Worm (Caenorhabditis elegans) whole organism, young adult: ENCODE results near the gene K08D8.9.

Source experiments
- B0261.1 ChIP-seq: sonication (generic microtip); optimal IDR thresholded peaks from 2 replicates; lab custom pipeline; 2016; ENCODE audit warnings: mild to moderate bottlenecking, missing genetic modification characterization, moderate library complexity, missing compliant biosample characterization
- C06A6.2 ChIP-seq: fragments of 200-800 bp; sonication (Bioruptor generic); conservative IDR thresholded peaks from 2 replicates; pipeline ENCODE4 v1.3.6; 2022; ENCODE audit warnings: missing genetic modification characterization, missing compliant biosample characterization
- D2030.7 ChIP-seq: fragments of 200-800 bp; sonication (Bioruptor generic); IDR thresholded peaks from 2 replicates; pipeline ENCODE4 v1.3.6; 2022; ENCODE audit warnings: missing genetic modification reagents, missing genetic modification characterization, missing compliant biosample characterization
- F22D6.2 ChIP-seq: sonication (generic microtip); optimal IDR thresholded peaks from 2 replicates; lab custom pipeline; 2016; ENCODE audit warnings: mild to moderate bottlenecking, missing genetic modification characterization, missing compliant biosample characterization
- F23B12.7 ChIP-seq: sonication (generic microtip); optimal IDR thresholded peaks from 2 replicates; lab custom pipeline; 2017; ENCODE audit warnings: missing genetic modification characterization, mild to moderate bottlenecking, missing compliant biosample characterization, antibody characterized with exemption, moderate library complexity; ENCODE audit not compliant: insufficient read depth
- F33H1.4 ChIP-seq: fragments of 200-800 bp; sonication (Bioruptor generic); IDR thresholded peaks from 2 replicates; pipeline ENCODE4 v1.3.6; 2022; ENCODE audit warnings: missing genetic modification reagents, missing genetic modification characterization, missing compliant biosample characterization
- K12H6.12 ChIP-seq: fragments of 200-800 bp; sonication (Bioruptor generic); optimal IDR thresholded peaks from 2 replicates; lab custom pipeline; 2018; ENCODE audit warnings: mild to moderate bottlenecking, missing genetic modification characterization, missing compliant biosample characterization
- Y53G8AR.9 ChIP-seq: fragments of 200-800 bp; sonication (Bioruptor generic); conservative IDR thresholded peaks from 2 replicates; pipeline ENCODE4 v1.3.6; 2022; ENCODE audit warnings: missing genetic modification reagents, missing genetic modification characterization, missing compliant biosample characterization
- Y56A3A.18 ChIP-seq: fragments of 200-800 bp; sonication (Bioruptor generic); IDR thresholded peaks from 2 replicates; pipeline ENCODE4 v1.3.6; 2022; ENCODE audit warnings: missing genetic modification reagents, missing genetic modification characterization, missing compliant biosample characterization
- Y95B8A.8 ChIP-seq: fragments of 200-800 bp; sonication (Bioruptor generic); IDR thresholded peaks from 2 replicates; pipeline ENCODE4 v1.3.6; 2022; ENCODE audit warnings: missing genetic modification reagents, missing genetic modification characterization, missing compliant biosample characterization
- ZK185.1 ChIP-seq: sonication (generic microtip); optimal IDR thresholded peaks from 2 replicates; lab custom pipeline; 2016; ENCODE audit warnings: mild to moderate bottlenecking, missing genetic modification characterization, missing compliant biosample characterization; ENCODE audit not compliant: poor library complexity, severe bottlenecking
- cebp-2 ChIP-seq: fragments of 200-800 bp; sonication (Bioruptor generic); IDR thresholded peaks from 2 replicates; pipeline ENCODE4 v1.3.6; 2022; ENCODE audit warnings: missing genetic modification characterization, missing compliant biosample characterization
- ceh-100 ChIP-seq: fragments of 200-800 bp; sonication (Bioruptor generic); IDR thresholded peaks from 2 replicates; pipeline ENCODE4 v1.3.6; 2022; ENCODE audit warnings: missing genetic modification reagents, missing genetic modification characterization, missing compliant biosample characterization
- efl-1 ChIP-seq: fragments of 150-350 bp; optimal IDR thresholded peaks from 2 replicates; lab custom pipeline; 2014; ENCODE audit warnings: missing biosample characterization, missing genetic modification reagents, missing genetic modification characterization
- egl-44 ChIP-seq: fragments of 200-800 bp; sonication (Bioruptor generic); IDR thresholded peaks from 2 replicates; pipeline ENCODE4 v1.3.6; 2022; ENCODE audit warnings: missing genetic modification reagents, missing genetic modification characterization, missing compliant biosample characterization
- gei-17 ChIP-seq: fragments of 200-800 bp; sonication (Bioruptor generic); optimal IDR thresholded peaks from 2 replicates; lab custom pipeline; 2018; ENCODE audit warnings: mild to moderate bottlenecking, missing genetic modification characterization, missing compliant biosample characterization
- him-1 ChIP-seq: sonication (generic microtip); optimal IDR thresholded peaks from 2 replicates; lab custom pipeline; 2016; ENCODE audit warnings: missing genotype, missing genetic modification reagents, missing genetic modification characterization, missing compliant biosample characterization
- hmg-1.2 ChIP-seq: fragments of 200-800 bp; sonication (Bioruptor generic); IDR thresholded peaks from 2 replicates; pipeline ENCODE4 v1.3.6; 2022; ENCODE audit warnings: missing genetic modification reagents, missing genetic modification characterization, missing compliant biosample characterization
- lag-1 ChIP-seq: fragments of 200-800 bp; sonication (Bioruptor generic); IDR thresholded peaks from 2 replicates; pipeline ENCODE4 v1.3.6; 2022; ENCODE audit warnings: missing genetic modification reagents, missing genetic modification characterization, missing compliant biosample characterization
- let-607 ChIP-seq, 2 experiments: fragments of 200-800 bp in 1 of 2; sonication (Bioruptor generic) in 1 of 2; sonication (generic microtip) in 1 of 2; optimal IDR thresholded peaks; 2 replicates each; lab custom pipeline; 2016 to 2018; ENCODE audit warnings: mild to moderate bottlenecking in 2 of 2, missing compliant biosample characterization in 2 of 2, missing genetic modification characterization in 2 of 2, moderate library complexity in 2 of 2, missing genotype in 1 of 2
- lin-54 ChIP-seq: fragments of 200-800 bp; sonication (Bioruptor generic); optimal IDR thresholded peaks from 2 replicates; lab custom pipeline; 2018; ENCODE audit warnings: mild to moderate bottlenecking, missing genetic modification characterization, missing compliant biosample characterization
- lir-1 ChIP-seq: fragments of 200-800 bp; sonication (Bioruptor generic); conservative IDR thresholded peaks from 2 replicates; pipeline ENCODE4 v1.3.6; 2022; ENCODE audit warnings: missing genetic modification reagents, missing genetic modification characterization, missing compliant biosample characterization
- lsl-1 ChIP-seq: fragments of 200-800 bp; sonication (Bioruptor generic); optimal IDR thresholded peaks from 2 replicates; lab custom pipeline; 2018; ENCODE audit warnings: mild to moderate bottlenecking, missing genetic modification characterization, moderate library complexity, missing compliant biosample characterization
- lsy-27 ChIP-seq: sonication (generic microtip); optimal IDR thresholded peaks from 2 replicates; lab custom pipeline; 2017; ENCODE audit warnings: missing genetic modification characterization, mild to moderate bottlenecking, missing compliant biosample characterization, antibody characterized with exemption, missing genotype, borderline replicate concordance; ENCODE audit not compliant: insufficient read depth
- mcd-1 ChIP-seq: fragments of 200-800 bp; sonication (Bioruptor generic); IDR thresholded peaks from 2 replicates; pipeline ENCODE4 v1.3.6; 2022; ENCODE audit warnings: missing genetic modification reagents, missing genetic modification characterization, missing compliant biosample characterization
- nfya-1 ChIP-seq: sonication (generic microtip); optimal IDR thresholded peaks from 2 replicates; lab custom pipeline; 2017; ENCODE audit warnings: antibody characterized with exemption, missing compliant biosample characterization, missing genetic modification characterization, borderline replicate concordance; ENCODE audit not compliant: insufficient read depth
- nhr-27 ChIP-seq: fragments of 200-800 bp; sonication (Bioruptor generic); optimal IDR thresholded peaks from 2 replicates; lab custom pipeline; 2018; ENCODE audit warnings: mild to moderate bottlenecking, missing genetic modification characterization, moderate library complexity, missing compliant biosample characterization
- sdz-38 ChIP-seq: sonication (generic microtip); optimal IDR thresholded peaks from 2 replicates; lab custom pipeline; 2016; ENCODE audit warnings: missing genotype, missing genetic modification characterization, missing compliant biosample characterization
- snpc-1.3 ChIP-seq: sonication (generic microtip); optimal IDR thresholded peaks from 2 replicates; lab custom pipeline; 2017; ENCODE audit warnings: missing genetic modification characterization, mild to moderate bottlenecking, missing compliant biosample characterization, antibody characterized with exemption, moderate library complexity, missing genotype, missing genetic modification reagents; ENCODE audit not compliant: insufficient read depth
- snpc-4 ChIP-seq, 5 experiments: fragments of 150-350 bp in 1 of 5; sonication (generic microtip) in 4 of 5; optimal IDR thresholded peaks; 2 replicates each; lab custom pipeline; 2014 to 2018; ENCODE audit warnings: missing genetic modification characterization in 5 of 5, missing biosample characterization in 3 of 5, antibody characterized with exemption in 2 of 5, mild to moderate bottlenecking in 2 of 5, missing compliant biosample characterization in 2 of 5, missing genotype in 2 of 5, moderate library complexity in 2 of 5, missing genetic modification reagents in 1 of 5
- tbp1 ChIP-seq: fragments of 200-800 bp; sonication (Bioruptor generic); optimal IDR thresholded peaks from 2 replicates; lab custom pipeline; 2018; ENCODE audit warnings: mild to moderate bottlenecking, missing genetic modification characterization, missing compliant biosample characterization
- tlf-1 ChIP-seq: fragments of 200-800 bp; sonication (Bioruptor generic); optimal IDR thresholded peaks from 2 replicates; lab custom pipeline; 2018; ENCODE audit warnings: mild to moderate bottlenecking, missing genetic modification characterization, missing compliant biosample characterization
- unc-62 ChIP-seq: fragments of 150-350 bp; optimal IDR thresholded peaks from 2 replicates; lab custom pipeline; 2014; ENCODE audit warnings: missing biosample characterization, missing genetic modification reagents, missing genetic modification characterization
- xnd-1 ChIP-seq: sonication (generic microtip); optimal IDR thresholded peaks from 2 replicates; lab custom pipeline; 2016; ENCODE audit warnings: missing genotype, missing genetic modification reagents, missing genetic modification characterization, missing compliant biosample characterization
- zim-3 ChIP-seq: sonication (generic microtip); optimal IDR thresholded peaks from 2 replicates; lab custom pipeline; 2017; ENCODE audit warnings: mild to moderate bottlenecking, missing genetic modification characterization, moderate library complexity, missing compliant biosample characterization
- ztf-25 ChIP-seq: fragments of 200-800 bp; sonication (Bioruptor generic); IDR thresholded peaks from 2 replicates; pipeline ENCODE4 v1.3.6; 2022; ENCODE audit warnings: missing genetic modification reagents, missing genetic modification characterization, missing compliant biosample characterization
- ztf-26 ChIP-seq: sonication (generic microtip); optimal IDR thresholded peaks from 2 replicates; lab custom pipeline; 2017; ENCODE audit warnings: missing genetic modification characterization, missing compliant biosample characterization
- ztf-28 ChIP-seq: fragments of 200-800 bp; sonication (Bioruptor generic); IDR thresholded peaks from 2 replicates; pipeline ENCODE4 v1.3.6; 2022; ENCODE audit warnings: missing genetic modification reagents, missing genetic modification characterization, missing compliant biosample characterization
- ztf-3 ChIP-seq: fragments of 200-800 bp; sonication (Bioruptor generic); optimal IDR thresholded peaks from 2 replicates; lab custom pipeline; 2018; ENCODE audit warnings: mild to moderate bottlenecking, missing genetic modification characterization, missing compliant biosample characterization

K08D8.9 gene

DNA sequence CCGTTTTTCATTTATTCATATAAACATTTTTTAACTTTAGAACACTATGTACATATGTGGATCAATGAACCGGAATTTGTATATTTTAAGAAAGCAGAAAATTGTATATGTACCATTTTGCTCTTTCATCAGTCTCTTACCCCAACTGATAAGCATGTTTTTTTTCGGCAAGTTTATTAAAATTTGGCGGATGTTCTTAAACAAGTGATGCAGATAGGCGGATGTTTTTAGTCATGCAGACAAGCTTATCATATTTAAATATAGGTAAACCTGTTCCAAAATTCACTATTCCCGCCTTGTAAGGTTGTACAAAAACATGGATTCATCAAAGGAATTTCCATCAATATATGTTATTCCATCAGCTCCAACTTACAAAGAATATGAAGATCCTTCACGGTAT, at the start of gene K08D8.9:
TSS of gene K08D8.9 (plus strand) at position 301 of the 400 bp plus-strand sequence.
- no peak for TF ChIP-seq Y53G8AR.9 (GFP tag; lab: Robert Waterston, UW)
- TF ChIP-seq ztf-26 (tag; lab: Kevin White, UChicago): no peak
- no peak for TF ChIP-seq lsl-1 (GFP tag; lab: Kevin White, UChicago)
- no peak for TF ChIP-seq xnd-1 (tag; lab: Kevin White, UChicago)
- no peak for TF ChIP-seq him-1 (tag; lab: Kevin White, UChicago)
- no peak for TF ChIP-seq F33H1.4 (GFP tag; lab: Robert Waterston, UW)
- TF ChIP-seq gei-17: no peak

DNA sequence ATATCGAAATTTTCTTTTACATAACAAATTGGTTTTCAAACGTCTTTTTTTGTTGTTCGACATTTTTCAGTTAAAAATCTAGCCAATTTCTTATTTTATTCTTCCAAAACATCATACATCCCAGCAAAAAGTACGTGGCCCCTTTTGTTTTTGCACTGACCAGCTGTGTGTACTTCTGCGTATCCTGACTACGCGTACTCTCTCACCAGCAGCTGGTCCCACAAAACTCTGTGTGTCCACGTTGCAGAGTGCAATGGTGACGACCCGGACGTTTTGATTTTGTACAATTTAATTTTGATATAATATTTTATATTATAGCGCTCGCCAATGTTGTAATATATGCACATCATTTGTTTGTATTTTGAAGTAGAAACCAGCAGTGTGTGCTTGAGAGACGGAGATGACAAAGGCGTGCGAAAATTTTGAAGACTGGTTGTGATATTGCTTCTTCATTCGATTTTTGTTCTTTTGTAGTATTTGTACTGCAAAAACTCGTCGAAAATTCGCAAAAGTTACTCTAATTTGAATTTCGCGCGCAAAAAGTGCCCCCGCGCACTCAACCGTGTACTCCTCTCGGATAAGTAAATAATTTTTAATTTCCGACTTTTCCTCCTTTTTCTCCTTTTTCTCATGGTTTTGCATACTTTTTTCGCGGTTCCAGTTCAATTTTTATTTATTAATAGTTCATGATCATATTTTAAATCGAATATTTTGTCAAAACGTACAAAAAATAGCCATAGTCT, 44.9 kb upstream of the K08D8.9 start:
- peak; percentile 60 for TF ChIP-seq efl-1 (GFP tag; lab: Kevin White, UChicago)
- peak; percentile 22 for TF ChIP-seq lsl-1 (GFP tag; lab: Kevin White, UChicago)
- no peak for TF ChIP-seq snpc-4 (GFP tag; optimal IDR thresholded peaks at IDR 0.05; lab: Kevin White, UChicago)
- TF ChIP-seq snpc-4 (tag; optimal IDR thresholded peaks at IDR 0.05; lab: Kevin White, UChicago): peak in 1 of 4 experiments; percentile 10
- peak; percentile 32 for TF ChIP-seq lin-54 (GFP tag; lab: Kevin White, UChicago)
- no peak for TF ChIP-seq him-1 (tag; lab: Kevin White, UChicago)
- no peak for TF ChIP-seq ceh-100 (GFP tag; lab: Robert Waterston, UW)
- TF ChIP-seq hmg-1.2 (GFP tag; lab: Robert Waterston, UW): peak; percentile 57; the same call in 1 of the 2 replicates

ce11 chrIV:12855248-12855647, 44.2 kb upstream of the K08D8.9 start, which contains the start of gene nstp-5:
TSS of gene nstp-5 (plus strand) at chrIV:12855548.
- TF ChIP-seq cebp-2 (GFP tag; lab: Robert Waterston, UW) (no peak), let-607 (tag; optimal IDR thresholded peaks at IDR 0.05; lab: Kevin White, UChicago) (no peak), Y95B8A.8 (GFP tag; lab: Robert Waterston, UW) (no peak), ztf-28 (GFP tag; lab: Robert Waterston, UW) (no peak), tlf-1 (GFP tag; lab: Kevin White, UChicago) (no peak), F22D6.2 (tag; lab: Kevin White, UChicago) (no peak), K12H6.12 (no peak), nhr-27 (no peak), zim-3 (no peak), egl-44 (GFP tag; lab: Robert Waterston, UW) (no peak), F23B12.7 (no peak), tbp1 (no peak), lin-54 (GFP tag; lab: Kevin White, UChicago) (no peak), mcd-1 (GFP tag; lab: Robert Waterston, UW) (no peak), snpc-1.3 (tag; lab: Kevin White, UChicago) (no peak), ztf-3 (GFP tag; lab: Kevin White, UChicago) (no peak), lag-1 (no peak), C06A6.2 (GFP tag; lab: Robert Waterston, UW) (no peak)

ce11 chrIV:12859797-12860196, 39.7 kb upstream of the K08D8.9 start, which contains the start of gene gcy-18:
TSS of gene gcy-18 (plus strand) at chrIV:12860097.
- TF ChIP-seq B0261.1 (tag; lab: Kevin White, UChicago): no peak
- TF ChIP-seq lir-1 (GFP tag; lab: Robert Waterston, UW): no peak
- TF ChIP-seq zim-3: no peak
- no peak for TF ChIP-seq unc-62 (GFP tag; lab: Kevin White, UChicago)
- no peak for TF ChIP-seq ztf-25 (GFP tag; lab: Robert Waterston, UW)
- no peak for TF ChIP-seq D2030.7 (GFP tag; lab: Robert Waterston, UW)
- TF ChIP-seq him-1 (tag; lab: Kevin White, UChicago): no peak
- no peak for TF ChIP-seq F22D6.2 (tag; lab: Kevin White, UChicago)
- TF ChIP-seq Y95B8A.8 (GFP tag; lab: Robert Waterston, UW): no peak
- TF ChIP-seq sdz-38: no peak
- TF ChIP-seq ZK185.1: no peak
- no peak for TF ChIP-seq tbp1
- TF ChIP-seq nfya-1: no peak
- no peak for TF ChIP-seq Y56A3A.18 (GFP tag; lab: Robert Waterston, UW)
- no peak for TF ChIP-seq lin-54 (GFP tag; lab: Kevin White, UChicago)
- no peak for TF ChIP-seq lsy-27 (tag; lab: Kevin White, UChicago)
- TF ChIP-seq ztf-26 (tag; lab: Kevin White, UChicago): no peak
